Worm (Caenorhabditis elegans) whole organism, mixed stage, embryonic: ENCODE data around the gene tmem-184.

Source experiments
- blmp-1 ChIP-seq: fragments of 150-350 bp; optimal IDR thresholded peaks from 2 replicates; lab custom pipeline; 2014; ENCODE audit warnings: missing biosample characterization, missing genetic modification characterization
- ham-2 ChIP-seq: fragments of 200-800 bp; sonication (Bioruptor generic); optimal IDR thresholded peaks from 2 replicates; lab custom pipeline; 2018; ENCODE audit warnings: mild to moderate bottlenecking, missing genetic modification characterization, missing compliant biosample characterization
- mab-5 ChIP-seq: fragments of 150-350 bp; optimal IDR thresholded peaks from 2 replicates; lab custom pipeline; 2014; ENCODE audit warnings: missing biosample characterization, missing genetic modification characterization
- nhr-237 ChIP-seq: fragments of 150-350 bp; optimal IDR thresholded peaks from 2 replicates; lab custom pipeline; 2014; ENCODE audit warnings: missing biosample characterization, missing genetic modification characterization
- nhr-28 ChIP-seq: fragments of 150-350 bp; optimal IDR thresholded peaks from 2 replicates; lab custom pipeline; 2014; ENCODE audit warnings: missing biosample characterization, missing genetic modification characterization
- nhr-76 ChIP-seq: sonication (generic microtip); optimal IDR thresholded peaks from 2 replicates; lab custom pipeline; 2017; ENCODE audit warnings: missing biosample characterization, missing genetic modification characterization
- pha-4 ChIP-seq: fragments of 150-350 bp; optimal IDR thresholded peaks from 2 replicates; lab custom pipeline; 2018; ENCODE audit warnings: missing biosample characterization, missing genetic modification reagents, missing genetic modification characterization
- unc-120 ChIP-seq: sonication (generic microtip); optimal IDR thresholded peaks from 2 replicates; lab custom pipeline; 2017; ENCODE audit warnings: missing genetic modification characterization, missing compliant biosample characterization; ENCODE audit not compliant: poor library complexity, severe bottlenecking
- unc-39 ChIP-seq: fragments of 150-350 bp; optimal IDR thresholded peaks from 2 replicates; lab custom pipeline; 2014; ENCODE audit warnings: missing biosample characterization, missing genetic modification characterization

DNA sequence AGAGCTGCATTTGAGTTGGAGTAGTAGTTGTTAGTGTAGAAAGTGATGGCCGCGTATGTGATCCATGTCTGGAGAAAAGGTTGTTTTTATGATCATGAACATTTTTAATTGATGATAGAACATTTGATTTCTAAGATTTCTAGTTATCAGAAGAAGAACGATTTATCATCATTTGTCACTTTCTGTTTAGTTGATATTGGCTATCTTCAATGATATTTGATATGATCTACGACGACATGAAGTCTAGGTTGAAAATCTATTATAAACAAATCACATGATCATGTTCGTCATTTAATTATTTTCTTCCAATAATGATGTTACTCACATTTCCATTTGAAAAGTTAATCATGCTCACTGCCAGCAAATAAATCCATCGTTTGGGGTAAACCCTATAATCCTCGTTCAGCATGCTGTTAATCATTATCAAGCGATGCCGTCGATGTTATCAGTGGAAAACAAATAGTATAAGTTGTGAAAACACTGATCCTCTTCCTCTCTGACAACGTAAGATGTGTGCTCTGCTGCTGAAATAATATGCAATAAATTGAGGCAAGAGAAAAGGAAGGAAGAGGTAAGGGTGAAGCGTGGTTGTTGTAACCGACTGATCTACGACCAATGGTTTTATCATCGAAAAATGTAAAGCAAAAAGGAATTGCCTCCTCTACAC, 30.4 kb upstream of the tmem-184 start:
- no peak for TF ChIP-seq unc-120
- no peak for TF ChIP-seq ham-2 (GFP tag; lab: Kevin White, UChicago)
- TF ChIP-seq blmp-1 (tag; lab: Kevin White, UChicago) = no peak
- no peak for TF ChIP-seq nhr-76
- no peak for TF ChIP-seq nhr-28 (tag; lab: Kevin White, UChicago)
- TF ChIP-seq mab-5 (tag; lab: Kevin White, UChicago) = no peak
- no peak for TF ChIP-seq pha-4
- no peak for TF ChIP-seq unc-39 (tag; lab: Kevin White, UChicago)
- TF ChIP-seq nhr-237 (tag; lab: Kevin White, UChicago) = no peak
